Worm (Caenorhabditis elegans): ENCODE data around the gene C29F9.9.
"Not testable (repeated sequence)": the region's sequence is repeated elsewhere in the genome, so short reads cannot be mapped to it uniquely, and the experiment has no call there.

The C29F9.9 gene

ce11 chrIII:132118-132517, 33.4 kb upstream of the C29F9.9 start, which contains the start of gene pals-22:
Gene pals-22, plus strand, starts transcription at chrIII:132418.
- TF ChIP-seq hmg-4 (GFP tag; optimal IDR thresholded peaks at IDR 0.05) (no peak), ceh-13 (GFP tag; optimal IDR thresholded peaks at IDR 0.05) (no peak), F13C5.2 (tag; optimal IDR thresholded peaks at IDR 0.05) (no peak)

ce11 chrIII:131627-132026, 32.9 kb upstream of the C29F9.9 start:
- TF ChIP-seq scrt-1 (GFP tag; IDR thresholded peaks at IDR 0.05) (no peak), ceh-36 (tag; optimal IDR thresholded peaks at IDR 0.05) (no peak), tbx-11 (GFP tag; IDR thresholded peaks at IDR 0.05) (no peak), tbx-37 (GFP tag; conservative IDR thresholded peaks at IDR 0.05) (no peak), hnd-1 (tag; optimal IDR thresholded peaks at IDR 0.05) (no peak), F13C5.2 (tag; optimal IDR thresholded peaks at IDR 0.05) (peak; percentile 31), B0310.2 (tag; optimal IDR thresholded peaks at IDR 0.05) (no peak)

- TF ChIP-seq ceh-13 (GFP tag; optimal IDR thresholded peaks at IDR 0.05): no peak
- TF ChIP-seq ets-7 (tag; optimal IDR thresholded peaks at IDR 0.05): no peak
- TF ChIP-seq ama-1 (optimal IDR thresholded peaks at IDR 0.05): no peak
- TF ChIP-seq tbx-11 (GFP tag; IDR thresholded peaks at IDR 0.05): no peak
- no peak for TF ChIP-seq F13C5.2 (tag; optimal IDR thresholded peaks at IDR 0.05)
- TF ChIP-seq pes-1 (GFP tag; IDR thresholded peaks at IDR 0.05): no peak
- no peak for TF ChIP-seq hnd-1 (tag; optimal IDR thresholded peaks at IDR 0.05)
- TF ChIP-seq tbx-37 (GFP tag; conservative IDR thresholded peaks at IDR 0.05): no peak
- TF ChIP-seq sea-1 (GFP tag; conservative IDR thresholded peaks at IDR 0.05): no peak
- no peak for TF ChIP-seq B0310.2 (tag; optimal IDR thresholded peaks at IDR 0.05)
- no peak for TF ChIP-seq hmg-4 (GFP tag; optimal IDR thresholded peaks at IDR 0.05)
- TF ChIP-seq ceh-36 (tag; optimal IDR thresholded peaks at IDR 0.05): no peak
- no peak for TF ChIP-seq tra-4 (tag; optimal IDR thresholded peaks at IDR 0.05)
- no peak for TF ChIP-seq hmbx-1 (tag; optimal IDR thresholded peaks at IDR 0.05)
- TF ChIP-seq aly-1 (tag; optimal IDR thresholded peaks at IDR 0.05): no peak
- TF ChIP-seq flt-1 (GFP tag; IDR thresholded peaks at IDR 0.05): no peak
- TF ChIP-seq scrt-1 (GFP tag; IDR thresholded peaks at IDR 0.05): no peak
Observed at ce11 chrIII:130650-131049, 31.9 kb upstream of the C29F9.9 start, which contains the start of the genes nhr-280 and C29F9.2. Gene nhr-280, minus strand, starts transcription at chrIII:130750. Gene C29F9.2, plus strand, starts transcription at chrIII:130947.

- TF ChIP-seq ama-1 (optimal IDR thresholded peaks at IDR 0.05): no peak
- no peak for TF ChIP-seq sea-1 (GFP tag; conservative IDR thresholded peaks at IDR 0.05)
- TF ChIP-seq B0310.2 (tag; optimal IDR thresholded peaks at IDR 0.05): no peak
- no peak for TF ChIP-seq ceh-36 (tag; optimal IDR thresholded peaks at IDR 0.05)
- no peak for TF ChIP-seq tra-4 (tag; optimal IDR thresholded peaks at IDR 0.05)
- no peak for TF ChIP-seq ceh-13 (GFP tag; optimal IDR thresholded peaks at IDR 0.05)
- TF ChIP-seq F13C5.2 (tag; optimal IDR thresholded peaks at IDR 0.05): no peak
- no peak for TF ChIP-seq hmbx-1 (tag; optimal IDR thresholded peaks at IDR 0.05)
- no peak for TF ChIP-seq flt-1 (GFP tag; IDR thresholded peaks at IDR 0.05)
- TF ChIP-seq hnd-1 (tag; optimal IDR thresholded peaks at IDR 0.05): no peak
Observed at ce11 chrIII:124478-124877, 25.8 kb upstream of the C29F9.9 start, which contains the start of gene pals-23. Gene pals-23, plus strand, starts transcription at chrIII:124778.

- TF ChIP-seq sea-1 (GFP tag; conservative IDR thresholded peaks at IDR 0.05); hnd-1 (tag; optimal IDR thresholded peaks at IDR 0.05); hmbx-1 (tag; optimal IDR thresholded peaks at IDR 0.05): not testable (repeated sequence)
Observed at ce11 chrIII:121983-122449, 23.3 kb upstream of the C29F9.9 start, which contains the start of gene C29F9.12. Gene C29F9.12, minus strand, starts transcription at chrIII:122033.

ce11 chrIII:120199-120598, 21.5 kb upstream of the C29F9.9 start, which contains the start of gene pals-24:
Gene pals-24, plus strand, starts transcription at chrIII:120435.
- TF ChIP-seq tbx-11 (GFP tag; IDR thresholded peaks at IDR 0.05) (no peak), F13C5.2 (tag; optimal IDR thresholded peaks at IDR 0.05) (no peak), ceh-36 (tag; optimal IDR thresholded peaks at IDR 0.05) (no peak), flt-1 (GFP tag; IDR thresholded peaks at IDR 0.05) (no peak), tbx-37 (GFP tag; conservative IDR thresholded peaks at IDR 0.05) (no peak), ceh-13 (GFP tag; optimal IDR thresholded peaks at IDR 0.05) (no peak), hmg-4 (GFP tag; optimal IDR thresholded peaks at IDR 0.05) (no peak)

ce11 chrIII:117857-118256, 19.1 kb upstream of the C29F9.9 start:
- peak; percentile 45 for TF ChIP-seq ceh-36 (tag; optimal IDR thresholded peaks at IDR 0.05)
- no peak for TF ChIP-seq flt-1 (GFP tag; IDR thresholded peaks at IDR 0.05)

ce11 chrIII:117210-117609, 18.5 kb upstream of the C29F9.9 start, which contains the start of gene C29F9.5:
Gene C29F9.5, plus strand, starts transcription at chrIII:117510.
- TF ChIP-seq F13C5.2 (tag; optimal IDR thresholded peaks at IDR 0.05) (no peak), B0310.2 (tag; optimal IDR thresholded peaks at IDR 0.05) (no peak), aly-1 (tag; optimal IDR thresholded peaks at IDR 0.05) (no peak), flt-1 (GFP tag; IDR thresholded peaks at IDR 0.05) (no peak), pes-1 (GFP tag; IDR thresholded peaks at IDR 0.05) (no peak), tbx-11 (GFP tag; IDR thresholded peaks at IDR 0.05) (no peak), hnd-1 (tag; optimal IDR thresholded peaks at IDR 0.05) (no peak), ama-1 (optimal IDR thresholded peaks at IDR 0.05) (no peak), sea-1 (GFP tag; conservative IDR thresholded peaks at IDR 0.05) (no peak), ets-7 (tag; optimal IDR thresholded peaks at IDR 0.05) (no peak), tra-4 (tag; optimal IDR thresholded peaks at IDR 0.05) (no peak), tbx-37 (GFP tag; conservative IDR thresholded peaks at IDR 0.05) (no peak), hmbx-1 (tag; optimal IDR thresholded peaks at IDR 0.05) (no peak)

ce11 chrIII:114603-115002, 15.9 kb upstream of the C29F9.9 start, which contains the start of gene C29F9.6:
Gene C29F9.6, plus strand, starts transcription at chrIII:114903.
- TF ChIP-seq ceh-13 (GFP tag; optimal IDR thresholded peaks at IDR 0.05) (no peak), tbx-11 (GFP tag; IDR thresholded peaks at IDR 0.05) (no peak), hnd-1 (tag; optimal IDR thresholded peaks at IDR 0.05) (no peak), hmbx-1 (tag; optimal IDR thresholded peaks at IDR 0.05) (no peak), ets-7 (tag; optimal IDR thresholded peaks at IDR 0.05) (no peak), F13C5.2 (tag; optimal IDR thresholded peaks at IDR 0.05) (no peak), tra-4 (tag; optimal IDR thresholded peaks at IDR 0.05) (no peak), aly-1 (tag; optimal IDR thresholded peaks at IDR 0.05) (no peak), hmg-4 (GFP tag; optimal IDR thresholded peaks at IDR 0.05) (no peak), pes-1 (GFP tag; IDR thresholded peaks at IDR 0.05) (no peak), ama-1 (optimal IDR thresholded peaks at IDR 0.05) (no peak), sea-1 (GFP tag; conservative IDR thresholded peaks at IDR 0.05) (no peak), ceh-36 (tag; optimal IDR thresholded peaks at IDR 0.05) (no peak), tbx-37 (GFP tag; conservative IDR thresholded peaks at IDR 0.05) (no peak), flt-1 (GFP tag; IDR thresholded peaks at IDR 0.05) (no peak), B0310.2 (tag; optimal IDR thresholded peaks at IDR 0.05) (no peak), scrt-1 (GFP tag; IDR thresholded peaks at IDR 0.05) (no peak)
